Fruit fly (Drosophila melanogaster) whole organism, embryonic: Measurements from ENCODE around the gene SuUR.

ENCODE experiments used
- Ada2b ChIP-seq: fragments of 200-800 bp; sonication (Bioruptor generic); IDR thresholded peaks from 2 replicates; pipeline ENCODE4 v1.3.6; 2022; ENCODE audit warnings: missing biosample characterization, missing genetic modification characterization
- Antp ChIP-seq: fragments of 200-800 bp; sonication (Bioruptor generic); optimal IDR thresholded peaks from 3 replicates; lab custom pipeline; 2016; ENCODE audit warnings: missing biosample characterization, missing genetic modification characterization
- Atf6 ChIP-seq: fragments of 200-800 bp; sonication (Bioruptor generic); IDR thresholded peaks from 2 replicates; pipeline ENCODE4 v1.3.6; 2022; ENCODE audit warnings: missing biosample characterization, missing genetic modification characterization
- CG10462 ChIP-seq: fragments of 200-800 bp; sonication (Bioruptor generic); optimal IDR thresholded peaks from 2 replicates; lab custom pipeline; 2016; ENCODE audit warnings: missing biosample characterization, missing genetic modification characterization
- CG11504 ChIP-seq: fragments of 200-800 bp; sonication (Bioruptor generic); optimal IDR thresholded peaks from 3 replicates; lab custom pipeline; 2019; ENCODE audit warnings: missing biosample characterization, mild to moderate bottlenecking, missing genetic modification characterization, moderate library complexity
- CG11696 ChIP-seq: fragments of 200-800 bp; sonication (Bioruptor generic); IDR thresholded peaks from 2 replicates; pipeline ENCODE4 v1.3.6; 2022; ENCODE audit warnings: missing biosample characterization, missing genetic modification characterization
- CG13894 ChIP-seq: fragments of 200-800 bp; sonication (Bioruptor generic); optimal IDR thresholded peaks from 3 replicates; lab custom pipeline; 2018; ENCODE audit warnings: missing biosample characterization, mild to moderate bottlenecking, missing genetic modification characterization, moderate library complexity
- CG1792 ChIP-seq: fragments of 200-800 bp; sonication (Bioruptor generic); optimal IDR thresholded peaks from 2 replicates; lab custom pipeline; 2016; ENCODE audit warnings: missing biosample characterization, missing genetic modification characterization
- CG2116 ChIP-seq: fragments of 200-800 bp; sonication (Bioruptor generic); optimal IDR thresholded peaks from 3 replicates; lab custom pipeline; 2018; ENCODE audit warnings: missing biosample characterization, mild to moderate bottlenecking, missing genetic modification characterization
- CG2129 ChIP-seq: fragments of 200-800 bp; sonication (Bioruptor generic); IDR thresholded peaks from 2 replicates; pipeline ENCODE4 v1.3.6; 2022; ENCODE audit warnings: missing biosample characterization, missing genetic modification characterization; ENCODE audit not compliant: partially characterized antibody
- CG30431 ChIP-seq: fragments of 200-800 bp; sonication (Bioruptor generic); optimal IDR thresholded peaks from 2 replicates; lab custom pipeline; 2017; ENCODE audit warnings: missing biosample characterization, missing genetic modification characterization
- CG32532 ChIP-seq: fragments of 200-800 bp; sonication (Bioruptor generic); IDR thresholded peaks from 2 replicates; pipeline ENCODE4 v1.3.6; 2022; ENCODE audit warnings: missing biosample characterization, missing genetic modification characterization
- CG8478 ChIP-seq: fragments of >200 bp; optimal IDR thresholded peaks from 2 replicates; lab custom pipeline; 2018
- CG9609 ChIP-seq: fragments of 200-800 bp; sonication (Bioruptor generic); optimal IDR thresholded peaks from 3 replicates; lab custom pipeline; 2016; ENCODE audit warnings: missing biosample characterization, missing genetic modification characterization
- Dek ChIP-seq: fragments of 200-800 bp; sonication (Bioruptor generic); optimal IDR thresholded peaks from 3 replicates; lab custom pipeline; 2019; ENCODE audit warnings: missing biosample characterization, mild to moderate bottlenecking, missing genetic modification characterization, moderate library complexity
- Drgx ChIP-seq: fragments of 200-800 bp; sonication (Bioruptor generic); IDR thresholded peaks from 2 replicates; pipeline ENCODE4 v1.3.6; 2022; ENCODE audit warnings: missing biosample characterization, missing genetic modification characterization
- Fer2 ChIP-seq: fragments of 200-800 bp; sonication (Bioruptor generic); optimal IDR thresholded peaks from 2 replicates; lab custom pipeline; 2018; ENCODE audit warnings: missing biosample characterization, mild to moderate bottlenecking, missing genetic modification characterization, moderate library complexity
- H15 ChIP-seq: fragments of 200-800 bp; sonication (Bioruptor generic); IDR thresholded peaks from 3 replicates; pipeline ENCODE4 v1.3.6; 2022; ENCODE audit warnings: missing biosample characterization, missing genetic modification characterization
- HLH54F ChIP-seq: fragments of 200-800 bp; sonication (Bioruptor generic); optimal IDR thresholded peaks from 3 replicates; lab custom pipeline; 2016; ENCODE audit warnings: missing biosample characterization, missing genetic modification characterization
- Hmr ChIP-seq: fragments of 200-800 bp; sonication (Bioruptor generic); optimal IDR thresholded peaks from 3 replicates; lab custom pipeline; 2017; ENCODE audit warnings: mild to moderate bottlenecking, missing biosample characterization, missing genetic modification reagents, missing genetic modification characterization
- Max ChIP-seq: fragments of 200-800 bp; sonication (Bioruptor generic); optimal IDR thresholded peaks from 2 replicates; lab custom pipeline; 2016; ENCODE audit warnings: missing biosample characterization, mild to moderate bottlenecking, missing genetic modification characterization
- Mrtf ChIP-seq: fragments of 200-800 bp; sonication (Bioruptor generic); IDR thresholded peaks from 3 replicates; pipeline ENCODE4 v1.3.6; 2022; ENCODE audit warnings: missing biosample characterization, missing genetic modification characterization
- PHDP ChIP-seq: fragments of 200-800 bp; sonication (Bioruptor generic); optimal IDR thresholded peaks from 3 replicates; lab custom pipeline; 2018; ENCODE audit warnings: missing biosample characterization, mild to moderate bottlenecking, missing genetic modification characterization, moderate library complexity
- Sry-β ChIP-seq: fragments of 200-800 bp; sonication (Bioruptor generic); optimal IDR thresholded peaks from 2 replicates; lab custom pipeline; 2018; ENCODE audit warnings: missing biosample characterization, mild to moderate bottlenecking, missing genetic modification characterization, moderate library complexity
- Ssrp ChIP-seq: fragments of 200-800 bp; sonication (Bioruptor generic); optimal IDR thresholded peaks from 2 replicates; lab custom pipeline; 2018; ENCODE audit warnings: missing biosample characterization, mild to moderate bottlenecking, missing genetic modification characterization, moderate library complexity
- Xrp1 ChIP-seq: fragments of 200-800 bp; sonication (Bioruptor generic); IDR thresholded peaks from 2 replicates; pipeline ENCODE4 v1.3.6; 2022; ENCODE audit warnings: missing biosample characterization, missing genetic modification characterization
- al ChIP-seq: fragments of 200-800 bp; sonication (Bioruptor generic); IDR thresholded peaks from 2 replicates; pipeline ENCODE4 v1.3.6; 2022; ENCODE audit warnings: missing biosample characterization, missing genetic modification characterization
- ase ChIP-seq: fragments of 200-800 bp; sonication (Bioruptor generic); IDR thresholded peaks from 3 replicates; pipeline ENCODE4 v1.3.6; 2022; ENCODE audit warnings: missing biosample characterization, missing genetic modification characterization
- ash1 ChIP-seq: fragments of 200-800 bp; sonication (Bioruptor generic); optimal IDR thresholded peaks from 2 replicates; lab custom pipeline; 2018; ENCODE audit warnings: missing biosample characterization, mild to moderate bottlenecking, missing genetic modification characterization
- bab2 ChIP-seq: fragments of 200-800 bp; sonication (Bioruptor generic); optimal IDR thresholded peaks from 2 replicates; lab custom pipeline; 2016; ENCODE audit warnings: missing biosample characterization, missing genetic modification characterization
- bsh ChIP-seq, 2 experiments: fragments of 200-800 bp; sonication (Bioruptor generic); optimal IDR thresholded peaks; 2 replicates each; lab custom pipeline; 2017 to 2018; ENCODE audit warnings: mild to moderate bottlenecking in 2 of 2, missing biosample characterization in 2 of 2, missing genetic modification characterization in 2 of 2, moderate library complexity in 1 of 2
- chif ChIP-seq, 2 experiments: fragments of 200-800 bp; sonication (Bioruptor generic); optimal IDR thresholded peaks; 3 replicates each; lab custom pipeline; 2016; ENCODE audit warnings: missing biosample characterization in 2 of 2, missing genetic modification characterization in 2 of 2
- chinmo ChIP-seq: fragments of 200-800 bp; sonication (Bioruptor generic); IDR thresholded peaks from 4 replicates; pipeline ENCODE4 v1.3.6; 2022; ENCODE audit warnings: missing biosample characterization, missing genetic modification characterization; ENCODE audit not compliant: partially characterized antibody
- ci ChIP-seq: fragments of 200-800 bp; sonication (Bioruptor generic); IDR thresholded peaks from 3 replicates; pipeline ENCODE4 v1.3.6; 2022; ENCODE audit warnings: missing biosample characterization, missing genetic modification characterization
- esg ChIP-seq: fragments of 200-800 bp; sonication (Bioruptor generic); conservative IDR thresholded peaks from 2 replicates; pipeline ENCODE4 v1.3.6; 2022; ENCODE audit warnings: missing biosample characterization, missing genetic modification characterization
- gfzf ChIP-seq: fragments of 200-800 bp; sonication (Bioruptor generic); optimal IDR thresholded peaks from 2 replicates; lab custom pipeline; 2016; ENCODE audit warnings: missing biosample characterization, mild to moderate bottlenecking, missing genetic modification characterization, moderate library complexity
- hb ChIP-seq: fragments of 200-800 bp; sonication (Bioruptor generic); IDR thresholded peaks from 3 replicates; pipeline ENCODE4 v1.3.6; 2022; ENCODE audit warnings: missing biosample characterization, missing genetic modification characterization; ENCODE audit not compliant: partially characterized antibody
- hkb ChIP-seq, 2 experiments: fragments of 200-800 bp in 1 of 2; fragments of >200 bp in 1 of 2; sonication (Bioruptor generic) in 1 of 2; IDR thresholded peaks in 1 of 2; optimal IDR thresholded peaks in 1 of 2; 2 replicates each; pipeline versions ENCODE4 v1.3.6 to Lab custom; 2017 to 2022; ENCODE audit warnings: missing biosample characterization in 1 of 2, missing genetic modification characterization in 1 of 2
- jing ChIP-seq: fragments of 200-800 bp; sonication (Bioruptor generic); optimal IDR thresholded peaks from 2 replicates; lab custom pipeline; 2018; ENCODE audit warnings: missing biosample characterization, mild to moderate bottlenecking, missing genetic modification characterization
- nmo ChIP-seq: fragments of 200-800 bp; sonication (Bioruptor generic); optimal IDR thresholded peaks from 2 replicates; lab custom pipeline; 2018; ENCODE audit warnings: missing biosample characterization, mild to moderate bottlenecking, missing genetic modification characterization, moderate library complexity
- pzg ChIP-seq: fragments of 200-800 bp; sonication (Bioruptor generic); optimal IDR thresholded peaks from 3 replicates; lab custom pipeline; 2018; ENCODE audit warnings: missing biosample characterization, mild to moderate bottlenecking, missing genetic modification characterization, moderate library complexity
- sens ChIP-seq: fragments of 200-800 bp; sonication (Bioruptor generic); peaks from one replicate; lab custom pipeline; 2016; ENCODE audit warnings: missing biosample characterization, missing genetic modification characterization
- sens-2 ChIP-seq: fragments of 200-800 bp; sonication (Bioruptor generic); IDR thresholded peaks from 2 replicates; pipeline ENCODE4 v1.3.6; 2022; ENCODE audit warnings: missing biosample characterization, missing genetic modification characterization
- so ChIP-seq: fragments of 200-800 bp; sonication (Bioruptor generic); IDR thresholded peaks from 3 replicates; pipeline ENCODE4 v1.3.6; 2022; ENCODE audit warnings: missing biosample characterization, missing genetic modification characterization
- trem ChIP-seq: fragments of 200-800 bp; optimal IDR thresholded peaks from 3 replicates; lab custom pipeline; 2019; ENCODE audit warnings: missing biosample characterization, mild to moderate bottlenecking, missing genetic modification characterization, moderate library complexity
- tup ChIP-seq: fragments of 200-800 bp; sonication (Bioruptor generic); optimal IDR thresholded peaks from 2 replicates; lab custom pipeline; 2016; ENCODE audit warnings: missing biosample characterization, mild to moderate bottlenecking, missing genetic modification characterization, moderate library complexity
- tx ChIP-seq: fragments of 200-800 bp; sonication (Bioruptor generic); optimal IDR thresholded peaks from 2 replicates; lab custom pipeline; 2016; ENCODE audit warnings: missing biosample characterization, missing genetic modification characterization
- unpg ChIP-seq: fragments of 200-800 bp; sonication (Bioruptor generic); optimal IDR thresholded peaks from 3 replicates; lab custom pipeline; 2018; ENCODE audit warnings: missing biosample characterization, mild to moderate bottlenecking, missing genetic modification characterization, moderate library complexity
- yki ChIP-seq: fragments of >200 bp; optimal IDR thresholded peaks from 3 replicates; lab custom pipeline; 2018
- zf30C ChIP-seq: fragments of 200-800 bp; sonication (Bioruptor generic); optimal IDR thresholded peaks from 3 replicates; lab custom pipeline; 2018; ENCODE audit warnings: missing biosample characterization, mild to moderate bottlenecking, missing genetic modification characterization

The SuUR gene

DNA sequence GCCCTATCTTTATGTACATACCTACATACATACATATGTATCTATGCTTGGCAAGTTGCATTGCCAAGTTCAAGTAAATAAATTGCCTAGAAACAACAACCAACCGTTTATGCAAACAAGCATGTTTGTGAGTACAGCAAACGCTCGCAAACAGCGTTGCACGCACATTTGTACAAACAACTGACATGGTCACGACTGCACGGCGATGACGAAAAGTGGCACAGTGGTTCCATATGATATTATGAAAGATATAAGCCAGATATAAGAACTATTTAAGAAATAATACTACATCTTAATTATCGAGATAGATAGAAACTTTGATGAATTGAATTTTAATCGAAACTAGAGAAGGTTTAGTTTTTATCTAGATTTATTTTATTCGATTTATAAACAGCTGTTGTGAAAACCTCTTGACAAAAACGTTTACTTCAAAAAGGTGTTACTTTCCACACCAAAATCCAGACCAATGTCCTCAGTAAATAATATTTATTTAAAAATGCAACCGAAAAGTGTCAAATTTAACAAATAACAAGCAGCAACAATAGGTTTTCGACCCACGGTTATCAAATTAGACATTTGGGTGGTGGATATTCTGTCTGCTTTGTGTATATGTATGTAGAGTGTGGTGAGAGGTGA lies 25.1 kb downstream of the SuUR start (continued):
- TF ChIP-seq CG30431 (GFP tag; lab: Kevin White, UChicago): peak; percentile 87
- TF ChIP-seq Fer2 (tag; lab: Kevin White, UChicago): no peak
- TF ChIP-seq PHDP (tag; lab: Kevin White, UChicago): peak; percentile 89
- peak; percentile 87 for TF ChIP-seq Xrp1
- TF ChIP-seq CG2116: peak; percentile 81
- TF ChIP-seq sens: peak; percentile 99
- no peak for TF ChIP-seq pzg
- TF ChIP-seq Mrtf: peak; percentile 53; the same call in 1 of the 3 replicates
- TF ChIP-seq sens-2 (GFP tag; lab: Robert Waterston, UW): peak; percentile 63
- TF ChIP-seq so (GFP tag; lab: Robert Waterston, UW): peak; percentile 91
- peak; percentile 89 for TF ChIP-seq Hmr (GFP tag; lab: Kevin White, UChicago)
- TF ChIP-seq HLH54F: peak; percentile 57
- no peak for TF ChIP-seq hb (GFP tag; lab: Robert Waterston, UW)
- peak; percentile 82 for TF ChIP-seq bab2 (GFP tag; lab: Kevin White, UChicago)
- TF ChIP-seq trem (tag; lab: Kevin White, UChicago): peak; percentile 49
- TF ChIP-seq chif (GFP tag; optimal IDR thresholded peaks at IDR 0.05; lab: Kevin White, UChicago): peak; percentile 83
- TF ChIP-seq jing: peak; percentile 79
- peak; percentile 80 for TF ChIP-seq tx (GFP tag; lab: Kevin White, UChicago)
- peak; percentile 58 to 89 for TF ChIP-seq bsh (GFP tag; optimal IDR thresholded peaks at IDR 0.05; lab: Kevin White, UChicago)
- no peak for TF ChIP-seq gfzf (GFP tag; lab: Kevin White, UChicago)
- peak; percentile 58; the same call in 1 of the 2 replicates for TF ChIP-seq CG32532 (GFP tag; lab: Robert Waterston, UW)
- peak; percentile 46 for TF ChIP-seq CG11696 (GFP tag; lab: Robert Waterston, UW)
- TF ChIP-seq tup: peak; percentile 76
- peak; percentile 80 for TF ChIP-seq esg
- TF ChIP-seq Atf6: peak; percentile 83; the same call in 1 of the 2 replicates
- TF ChIP-seq ci (GFP tag; lab: Robert Waterston, UW): peak; percentile 88
- TF ChIP-seq CG10462: peak; percentile 92
- no peak for TF ChIP-seq CG8478 (lab: Kevin White, UChicago)
- peak; percentile 93 for TF ChIP-seq Max (GFP tag; lab: Kevin White, UChicago)
- TF ChIP-seq ash1 (GFP tag; lab: Kevin White, UChicago): peak; percentile 61
- peak; percentile 96 for TF ChIP-seq nmo (GFP tag; lab: Kevin White, UChicago)
- no peak for TF ChIP-seq CG13894 (tag; lab: Kevin White, UChicago)
- peak; percentile 67 for TF ChIP-seq Sry-β (GFP tag; lab: Kevin White, UChicago)
- peak; percentile 47; the same call in 1 of the 2 replicates for TF ChIP-seq al
- peak; percentile 94 for TF ChIP-seq Ssrp (tag; lab: Kevin White, UChicago)
- peak; percentile 79 for TF ChIP-seq Drgx (GFP tag; lab: Robert Waterston, UW)
- peak; percentile 76 for TF ChIP-seq Dek (tag; lab: Kevin White, UChicago)
- no peak for TF ChIP-seq CG2129 (GFP tag; lab: Robert Waterston, UW)
- TF ChIP-seq CG1792 (GFP tag; lab: Kevin White, UChicago): peak; percentile 77
- TF ChIP-seq yki (lab: Kevin White, UChicago): no peak
- TF ChIP-seq ase (GFP tag; lab: Robert Waterston, UW): peak; percentile 43
- peak; percentile 96 for TF ChIP-seq CG11504 (tag; lab: Kevin White, UChicago)
- no peak for TF ChIP-seq hkb (optimal IDR thresholded peaks at IDR 0.05; lab: Kevin White, UChicago)
- peak; percentile 93 for TF ChIP-seq hkb (GFP tag; IDR thresholded peaks at IDR 0.05; lab: Robert Waterston, UW)
- TF ChIP-seq zf30C: no peak
- peak; percentile 86 for TF ChIP-seq unpg (GFP tag; lab: Kevin White, UChicago)
- peak; percentile 58 for TF ChIP-seq Antp (GFP tag; lab: Kevin White, UChicago)
- TF ChIP-seq chinmo: peak; percentile 65; the same call in 1 of the 4 replicates
- peak; percentile 82 for TF ChIP-seq Ada2b (GFP tag; lab: Robert Waterston, UW)
- TF ChIP-seq CG9609 (GFP tag; lab: Kevin White, UChicago): peak; percentile 54
- peak; percentile 49 for TF ChIP-seq H15 (GFP tag; lab: Robert Waterston, UW)
